Fruit fly (Drosophila melanogaster) Kc167 (cell line): ENCODE measurements around the gene Cyp4ac3.

Source experiments
- h ChIP-seq: fragments of >200 bp; optimal IDR thresholded peaks from 3 replicates; lab custom pipeline; 2018; ENCODE audit warnings: missing external identifiers
- insv ChIP-seq: fragments of >200 bp; optimal IDR thresholded peaks from 3 replicates; lab custom pipeline; 2018; ENCODE audit warnings: missing external identifiers
- psq ChIP-seq: fragments of >200 bp; optimal IDR thresholded peaks from 2 replicates; lab custom pipeline; 2017; ENCODE audit warnings: missing external identifiers

- no peak for TF ChIP-seq h
- no peak for TF ChIP-seq insv (lab: Kevin White, UChicago)
- no peak for TF ChIP-seq psq (lab: Kevin White, UChicago)
Observed at dm6 chr2L:5285860-5286259, 17.6 kb downstream of the Cyp4ac3 start.
